Fruit fly (Drosophila melanogaster): ENCODE data around the gene Trmt61.
A peak's percentile ranks its signal among the peaks of the same experiment; 100 is the strongest.

The Trmt61 gene

DNA sequence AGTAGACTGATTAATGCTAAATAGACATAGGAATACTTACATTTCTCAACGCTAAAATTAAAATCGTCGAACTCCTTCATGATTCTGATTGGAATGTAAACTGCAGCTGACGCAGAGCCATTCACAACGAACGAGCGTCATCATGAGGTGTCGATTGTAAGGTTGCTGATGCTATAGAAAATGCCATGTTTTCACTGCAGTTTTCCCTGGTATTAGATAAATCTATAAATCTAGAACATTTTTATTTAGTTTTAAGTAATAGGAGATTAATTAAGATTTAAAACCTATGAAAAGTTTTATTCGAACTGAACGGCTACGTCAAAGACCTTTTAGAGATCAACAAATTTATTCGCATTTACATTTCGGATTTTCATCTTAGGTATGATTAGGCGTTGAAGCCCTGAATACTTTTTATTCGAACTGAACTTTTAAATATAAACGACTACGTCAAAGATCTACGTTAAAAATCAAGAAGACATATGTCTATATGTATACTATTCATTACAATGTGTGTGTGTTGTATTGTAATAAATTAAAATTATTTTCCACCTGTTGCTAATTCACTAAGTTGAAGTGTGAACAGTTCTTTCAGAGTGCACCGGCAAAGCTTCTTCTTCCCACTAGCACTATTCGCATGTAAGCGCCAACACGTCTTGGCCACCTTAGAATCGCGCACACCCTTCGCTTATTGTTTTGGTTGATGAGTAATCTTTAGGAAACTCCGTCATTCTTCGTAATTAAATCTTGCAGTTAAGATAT, 7.0 kb upstream of the Trmt61 start, which contains the start of the genes Exo84 and Vps2 (continued):
- TF ChIP-seq gem (tag; optimal IDR thresholded peaks at IDR 0.05) (peak; percentile 69), CG5953 (GFP tag; IDR thresholded peaks at IDR 0.05) (no peak), ranshi (GFP tag; IDR thresholded peaks at IDR 0.05) (0 out of 2 replicates have a peak, but pooled peaks have one; percentile 36), Adf1 (GFP tag; IDR thresholded peaks at IDR 0.05) (no peak), D19B (GFP tag; optimal IDR thresholded peaks at IDR 0.05) (peak; percentile 20), mam (GFP tag; optimal IDR thresholded peaks at IDR 0.05) (peak; percentile 46), abd-A (tag; optimal IDR thresholded peaks at IDR 0.05) (no peak), CG13624 (GFP tag; optimal IDR thresholded peaks at IDR 0.05) (peak; percentile 4), Mad (GFP tag; optimal IDR thresholded peaks at IDR 0.05) (peak; percentile 29), CG42726 (GFP tag; IDR thresholded peaks at IDR 0.05; ENCODE audit: partially characterized antibody) (no peak), Hr78 (GFP tag; optimal IDR thresholded peaks at IDR 0.05) (no peak), CG6683 (GFP tag; optimal IDR thresholded peaks at IDR 0.05) (no peak), Nf-YC (tag; optimal IDR thresholded peaks at IDR 0.05) (peak; percentile 56), Atf-2 (GFP tag; optimal IDR thresholded peaks at IDR 0.05) (peak; percentile 14), BEAF-32 (GFP tag; optimal IDR thresholded peaks at IDR 0.05) (peak; percentile 17), Ets97D (GFP tag; optimal IDR thresholded peaks at IDR 0.05) (peak; percentile 21), CG6689 (GFP tag; IDR thresholded peaks at IDR 0.05) (peak; percentile 97), tup (GFP tag; optimal IDR thresholded peaks at IDR 0.05) (no peak), CG8924 (tag; optimal IDR thresholded peaks at IDR 0.05) (peak; percentile 50), pum (GFP tag; optimal IDR thresholded peaks at IDR 0.05) (peak; percentile 22), onecut (GFP tag; IDR thresholded peaks at IDR 0.05) (no peak), tll (GFP tag; optimal IDR thresholded peaks at IDR 0.05) (peak in 1 of 2 experiments; percentile 77), crp (GFP tag; optimal IDR thresholded peaks at IDR 0.05) (peak in 1 of 2 experiments; percentile 79), fd3F (GFP tag; optimal IDR thresholded peaks at IDR 0.05) (peak; percentile 29), CG1792 (GFP tag; optimal IDR thresholded peaks at IDR 0.05) (no peak), dan (GFP tag; IDR thresholded peaks at IDR 0.05) (no peak), sd (tag; optimal IDR thresholded peaks at IDR 0.05) (peak; percentile 58), HLH3B (GFP tag; IDR thresholded peaks at IDR 0.05) (no peak), lola (GFP tag; optimal IDR thresholded peaks at IDR 0.05) (peak in 1 of 3 experiments; percentile 76), Doc3 (GFP tag; IDR thresholded peaks at IDR 0.05; ENCODE audit: partially characterized antibody) (no peak), Gug (GFP tag; IDR thresholded peaks at IDR 0.05) (peak; percentile 34; the same call in 1 of the 4 replicates), E2f1 (GFP tag; IDR thresholded peaks at IDR 0.05) (no peak), cad (GFP tag; optimal IDR thresholded peaks at IDR 0.05) (no peak), CG12236 (GFP tag; optimal IDR thresholded peaks at IDR 0.05) (no peak), Jarid2 (GFP tag; optimal IDR thresholded peaks at IDR 0.05) (no peak), CG2116 (GFP tag; optimal IDR thresholded peaks at IDR 0.05) (peak; percentile 13), CG10543 (GFP tag; optimal IDR thresholded peaks at IDR 0.05) (peak; percentile 63), Xrp1 (GFP tag; IDR thresholded peaks at IDR 0.05) (0 out of 2 replicates have a peak, but pooled peaks have one; percentile 9), B-H2 (GFP tag; optimal IDR thresholded peaks at IDR 0.05) (no peak), eyg (GFP tag; optimal IDR thresholded peaks at IDR 0.05) (no peak), CG13287 (GFP tag; IDR thresholded peaks at IDR 0.05; ENCODE audit: partially characterized antibody) (no peak), ERR (GFP tag; optimal IDR thresholded peaks at IDR 0.05) (no peak), Chrac-16 (GFP tag; optimal IDR thresholded peaks at IDR 0.05) (peak; percentile 38), CG18619 (GFP tag; optimal IDR thresholded peaks at IDR 0.05) (peak; percentile 39), CG3726 (GFP tag; IDR thresholded peaks at IDR 0.05) (no peak), bab2 (GFP tag; optimal IDR thresholded peaks at IDR 0.05) (peak; percentile 38), CG10209 (GFP tag; optimal IDR thresholded peaks at IDR 0.05) (peak; percentile 24), Abd-B (GFP tag; optimal IDR thresholded peaks at IDR 0.05) (peak; percentile 67)
